Fruit fly (Drosophila melanogaster) whole organism, embryonic: ENCODE measurements around the gene GstD5.
A peak's percentile ranks its signal among the peaks of the same experiment; 100 is the strongest.

Source experiments
- CG10979 ChIP-seq: fragments of 200-800 bp; sonication (Bioruptor generic); optimal IDR thresholded peaks from 2 replicates; lab custom pipeline; 2018; ENCODE audit warnings: missing biosample characterization, mild to moderate bottlenecking, missing genetic modification characterization, moderate library complexity
- CG11093 ChIP-seq: fragments of 200-800 bp; sonication (Bioruptor generic); IDR thresholded peaks from 3 replicates; pipeline ENCODE4 v1.3.6; 2022; ENCODE audit warnings: missing biosample characterization, missing genetic modification characterization
- CG11398 ChIP-seq: fragments of 200-800 bp; sonication (Bioruptor generic); optimal IDR thresholded peaks from 2 replicates; lab custom pipeline; 2016; ENCODE audit warnings: missing biosample characterization, missing genetic modification characterization
- CG13287 ChIP-seq: fragments of 200-800 bp; sonication (Bioruptor generic); IDR thresholded peaks from 2 replicates; pipeline ENCODE4 v1.3.6; 2022; ENCODE audit warnings: missing biosample characterization, missing genetic modification characterization; ENCODE audit not compliant: partially characterized antibody
- CG13296 ChIP-seq: fragments of 200-800 bp; sonication (Bioruptor generic); optimal IDR thresholded peaks from 3 replicates; lab custom pipeline; 2018; ENCODE audit warnings: missing biosample characterization, mild to moderate bottlenecking, missing genetic modification characterization
- CG15514 ChIP-seq: fragments of 200-800 bp; sonication (Bioruptor generic); optimal IDR thresholded peaks from 3 replicates; lab custom pipeline; 2017; ENCODE audit warnings: missing biosample characterization, missing genetic modification characterization, mild to moderate bottlenecking, moderate library complexity, missing genetic modification reagents
- CG18011 ChIP-seq: fragments of 200-800 bp; sonication (Bioruptor generic); optimal IDR thresholded peaks from 2 replicates; lab custom pipeline; 2017; ENCODE audit warnings: missing biosample characterization, missing genetic modification characterization, mild to moderate bottlenecking, moderate library complexity, missing genotype
- CG32767 ChIP-seq: fragments of 200-800 bp; sonication (Bioruptor generic); IDR thresholded peaks from 2 replicates; pipeline ENCODE4 v1.3.6; 2022; ENCODE audit warnings: missing biosample characterization, missing genetic modification characterization
- CG34376 ChIP-seq: fragments of 200-800 bp; sonication (Bioruptor generic); optimal IDR thresholded peaks from 2 replicates; lab custom pipeline; 2018; ENCODE audit warnings: missing biosample characterization, mild to moderate bottlenecking, missing genetic modification characterization
- CG42726 ChIP-seq: fragments of 200-800 bp; sonication (Bioruptor generic); IDR thresholded peaks from 2 replicates; pipeline ENCODE4 v1.3.6; 2022; ENCODE audit warnings: missing biosample characterization, missing genetic modification characterization; ENCODE audit not compliant: partially characterized antibody
- CG43689 ChIP-seq: fragments of 200-800 bp; sonication (Bioruptor generic); IDR thresholded peaks from 2 replicates; pipeline ENCODE4 v1.3.6; 2022; ENCODE audit warnings: missing biosample characterization, missing genetic modification characterization
- CG6791 ChIP-seq: fragments of 200-800 bp; sonication (Bioruptor generic); IDR thresholded peaks from 3 replicates; pipeline ENCODE4 v1.3.6; 2022; ENCODE audit warnings: missing biosample characterization, missing genetic modification characterization; ENCODE audit not compliant: partially characterized antibody
- CG8281 ChIP-seq: fragments of 200-800 bp; sonication (Bioruptor generic); optimal IDR thresholded peaks from 2 replicates; lab custom pipeline; 2018; ENCODE audit warnings: missing biosample characterization, mild to moderate bottlenecking, missing genetic modification characterization, moderate library complexity
- CG8944 ChIP-seq: fragments of 200-800 bp; sonication (Bioruptor generic); optimal IDR thresholded peaks from 3 replicates; lab custom pipeline; 2016; ENCODE audit warnings: missing biosample characterization, missing genetic modification characterization
- Dbx ChIP-seq: fragments of 200-800 bp; sonication (Bioruptor generic); IDR thresholded peaks from 3 replicates; pipeline ENCODE4 v1.3.6; 2022; ENCODE audit warnings: missing biosample characterization, missing genetic modification characterization
- Dp ChIP-seq: fragments of 200-800 bp; sonication (Bioruptor generic); optimal IDR thresholded peaks from 2 replicates; lab custom pipeline; 2018; ENCODE audit warnings: missing biosample characterization, mild to moderate bottlenecking, missing genetic modification characterization, moderate library complexity
- Dref ChIP-seq: fragments of 200-800 bp; sonication (Bioruptor generic); IDR thresholded peaks from 2 replicates; pipeline ENCODE4 v1.3.6; 2022; ENCODE audit warnings: missing biosample characterization, missing genetic modification characterization
- Ets65A ChIP-seq: fragments of 200-800 bp; sonication (Bioruptor generic); peaks from one replicate; lab custom pipeline; 2016; ENCODE audit warnings: missing biosample characterization, missing genetic modification characterization
- Fer1 ChIP-seq: fragments of 200-800 bp; sonication (Bioruptor generic); optimal IDR thresholded peaks from 2 replicates; lab custom pipeline; 2017; ENCODE audit warnings: missing biosample characterization, mild to moderate bottlenecking, missing genetic modification characterization
- H15 ChIP-seq: fragments of 200-800 bp; sonication (Bioruptor generic); IDR thresholded peaks from 3 replicates; pipeline ENCODE4 v1.3.6; 2022; ENCODE audit warnings: missing biosample characterization, missing genetic modification characterization
- HmgD ChIP-seq: fragments of 200-800 bp; sonication (Bioruptor generic); optimal IDR thresholded peaks from 3 replicates; lab custom pipeline; 2016; ENCODE audit warnings: missing biosample characterization, missing genetic modification characterization
- Jarid2 ChIP-seq: fragments of 200-800 bp; sonication (Bioruptor generic); optimal IDR thresholded peaks from 3 replicates; lab custom pipeline; 2017; ENCODE audit warnings: mild to moderate bottlenecking, missing biosample characterization, missing genetic modification reagents, missing genetic modification characterization
- MTF-1 ChIP-seq: fragments of 200-800 bp; sonication (Bioruptor generic); optimal IDR thresholded peaks from 2 replicates; lab custom pipeline; 2018; ENCODE audit warnings: missing biosample characterization, mild to moderate bottlenecking, missing genetic modification characterization, borderline replicate concordance
- Pdp1 ChIP-seq, 2 experiments: fragments of 200-800 bp; sonication (Bioruptor generic); optimal IDR thresholded peaks; 3 replicates each; lab custom pipeline; 2016; ENCODE audit warnings: missing biosample characterization in 2 of 2, missing genetic modification characterization in 2 of 2, mild to moderate bottlenecking in 1 of 2, moderate library complexity in 1 of 2
- Sin3A ChIP-seq: fragments of >200 bp; optimal IDR thresholded peaks from 2 replicates; lab custom pipeline; 2018
- amos ChIP-seq: fragments of 200-800 bp; sonication (Bioruptor generic); IDR thresholded peaks from 2 replicates; pipeline ENCODE4 v1.3.6; 2022; ENCODE audit warnings: missing biosample characterization, missing genetic modification characterization; ENCODE audit not compliant: partially characterized antibody
- bbx ChIP-seq: fragments of 200-800 bp; sonication (Bioruptor generic); IDR thresholded peaks from 2 replicates; pipeline ENCODE4 v1.3.6; 2022; ENCODE audit warnings: missing biosample characterization, missing genetic modification characterization; ENCODE audit not compliant: partially characterized antibody
- bigmax ChIP-seq: fragments of 200-800 bp; sonication (Bioruptor generic); optimal IDR thresholded peaks from 2 replicates; lab custom pipeline; 2018; ENCODE audit warnings: missing biosample characterization, mild to moderate bottlenecking, missing genetic modification characterization
- chinmo ChIP-seq: fragments of 200-800 bp; sonication (Bioruptor generic); IDR thresholded peaks from 4 replicates; pipeline ENCODE4 v1.3.6; 2022; ENCODE audit warnings: missing biosample characterization, missing genetic modification characterization; ENCODE audit not compliant: partially characterized antibody
- corto ChIP-seq: fragments of 200-800 bp; sonication (Bioruptor generic); optimal IDR thresholded peaks from 2 replicates; lab custom pipeline; 2016; ENCODE audit warnings: missing biosample characterization, mild to moderate bottlenecking, missing genetic modification characterization, moderate library complexity
- dpn ChIP-seq, 2 experiments: fragments of 200-800 bp; sonication (Bioruptor generic); optimal IDR thresholded peaks; 3 replicates each; lab custom pipeline; 2016; ENCODE audit warnings: missing biosample characterization in 2 of 2, missing genetic modification characterization in 2 of 2
- dysf ChIP-seq: fragments of 200-800 bp; sonication (Bioruptor generic); IDR thresholded peaks from 3 replicates; pipeline ENCODE4 v1.3.6; 2022; ENCODE audit warnings: missing biosample characterization, missing genetic modification characterization
- exex ChIP-seq: fragments of 200-800 bp; sonication (Bioruptor generic); optimal IDR thresholded peaks from 4 replicates; lab custom pipeline; 2018; ENCODE audit warnings: missing biosample characterization, mild to moderate bottlenecking, missing genetic modification characterization, moderate library complexity
- fd3F ChIP-seq: fragments of 200-800 bp; sonication (Bioruptor generic); optimal IDR thresholded peaks from 2 replicates; lab custom pipeline; 2018; ENCODE audit warnings: missing biosample characterization, mild to moderate bottlenecking, missing genetic modification characterization, moderate library complexity
- ftz-f1 ChIP-seq: fragments of 200-800 bp; sonication (Bioruptor generic); optimal IDR thresholded peaks from 2 replicates; lab custom pipeline; 2016; ENCODE audit warnings: missing biosample characterization, missing genetic modification characterization
- gro ChIP-seq: fragments of 200-800 bp; sonication (Bioruptor generic); optimal IDR thresholded peaks from 2 replicates; lab custom pipeline; 2016; ENCODE audit warnings: missing biosample characterization, missing genetic modification characterization
- lilli ChIP-seq: fragments of 200-800 bp; sonication (Bioruptor generic); optimal IDR thresholded peaks from 3 replicates; lab custom pipeline; 2016; ENCODE audit warnings: missing biosample characterization, missing genetic modification characterization
- lov ChIP-seq, 2 experiments: fragments of 200-800 bp in 1 of 2; fragments of >200 bp in 1 of 2; sonication (Bioruptor generic) in 1 of 2; IDR thresholded peaks in 1 of 2; optimal IDR thresholded peaks in 1 of 2; 2 replicates in 1 of 2; 3 replicates in 1 of 2; pipeline versions ENCODE4 v1.3.6 to Lab custom; 2017 to 2022; ENCODE audit warnings: missing biosample characterization in 1 of 2, missing genetic modification characterization in 1 of 2
- mirr ChIP-seq: fragments of 200-800 bp; sonication (Bioruptor generic); optimal IDR thresholded peaks from 3 replicates; lab custom pipeline; 2018; ENCODE audit warnings: missing biosample characterization, mild to moderate bottlenecking, missing genetic modification characterization
- nom ChIP-seq: fragments of 200-800 bp; sonication (Bioruptor generic); optimal IDR thresholded peaks from 2 replicates; lab custom pipeline; 2017; ENCODE audit warnings: missing biosample characterization, missing genetic modification characterization, mild to moderate bottlenecking, moderate library complexity, missing genetic modification reagents
- pfk ChIP-seq: fragments of 200-800 bp; sonication (Bioruptor generic); optimal IDR thresholded peaks from 2 replicates; lab custom pipeline; 2018; ENCODE audit warnings: missing biosample characterization, mild to moderate bottlenecking, missing genetic modification characterization, moderate library complexity
- rib ChIP-seq: fragments of 200-800 bp; sonication (Bioruptor generic); IDR thresholded peaks from 2 replicates; pipeline ENCODE4 v1.3.6; 2022; ENCODE audit warnings: missing biosample characterization, missing genetic modification characterization
- sens ChIP-seq: fragments of 200-800 bp; sonication (Bioruptor generic); peaks from one replicate; lab custom pipeline; 2016; ENCODE audit warnings: missing biosample characterization, missing genetic modification characterization
- sug ChIP-seq: fragments of 200-800 bp; optimal IDR thresholded peaks from 2 replicates; lab custom pipeline; 2019; ENCODE audit warnings: missing biosample characterization, mild to moderate bottlenecking, missing genetic modification characterization, moderate library complexity
- tin ChIP-seq: fragments of 200-800 bp; sonication (Bioruptor generic); optimal IDR thresholded peaks from 3 replicates; lab custom pipeline; 2016; ENCODE audit warnings: missing biosample characterization, missing genetic modification characterization
- vvl ChIP-seq: fragments of 200-800 bp; sonication (Bioruptor generic); IDR thresholded peaks from 2 replicates; pipeline ENCODE4 v1.3.6; 2022; ENCODE audit warnings: missing biosample characterization, missing genetic modification characterization
- yki ChIP-seq: fragments of >200 bp; optimal IDR thresholded peaks from 3 replicates; lab custom pipeline; 2018
- zen ChIP-seq: fragments of 200-800 bp; sonication (Bioruptor generic); optimal IDR thresholded peaks from 3 replicates; lab custom pipeline; 2018; ENCODE audit warnings: missing biosample characterization, mild to moderate bottlenecking, missing genetic modification characterization, moderate library complexity

The GstD5 gene

dm6 chr3R:12398620-12399247, 23.2 kb downstream of the GstD5 start, which contains the start of gene Cyp9f3 (continued):
- TF ChIP-seq Pdp1 (GFP tag; optimal IDR thresholded peaks at IDR 0.05; lab: Kevin White, UChicago) (peak in 1 of 2 experiments; percentile 17), CG15514 (GFP tag; lab: Kevin White, UChicago) (peak; percentile 3), lilli (GFP tag; lab: Kevin White, UChicago) (no peak), exex (tag; lab: Kevin White, UChicago) (peak; percentile 53), dysf (0 out of 3 replicates have a peak, but pooled peaks have one; percentile 22), bbx (0 out of 2 replicates have a peak, but pooled peaks have one; percentile 9), chinmo (GFP tag; lab: Robert Waterston, UW) (0 out of 4 replicates have a peak, but pooled peaks have one; percentile 43), CG42726 (GFP tag; lab: Robert Waterston, UW) (peak; percentile 46; the same call in 1 of the 2 replicates), CG8281 (tag; lab: Kevin White, UChicago) (peak; percentile 8), Jarid2 (GFP tag; lab: Kevin White, UChicago) (peak; percentile 54), mirr (GFP tag; lab: Kevin White, UChicago) (peak; percentile 69), Dp (GFP tag; lab: Kevin White, UChicago) (no peak), MTF-1 (GFP tag; lab: Kevin White, UChicago) (peak; percentile 22), CG18011 (peak; percentile 9), Ets65A (GFP tag; lab: Kevin White, UChicago) (peak; percentile 50), nom (GFP tag; lab: Kevin White, UChicago) (no peak), tin (no peak), CG11093 (GFP tag; lab: Robert Waterston, UW) (no peak), CG34376 (GFP tag; lab: Kevin White, UChicago) (peak; percentile 96), sens (GFP tag; lab: Kevin White, UChicago) (peak; percentile 1), CG13287 (GFP tag; lab: Robert Waterston, UW) (peak; percentile 25; the same call in 1 of the 2 replicates), Dref (GFP tag; lab: Robert Waterston, UW) (0 out of 2 replicates have a peak, but pooled peaks have one; percentile 10), CG32767 (GFP tag; lab: Robert Waterston, UW) (0 out of 2 replicates have a peak, but pooled peaks have one; percentile 9), ftz-f1 (GFP tag; lab: Kevin White, UChicago) (peak; percentile 75), Dbx (no peak), HmgD (GFP tag; lab: Kevin White, UChicago) (no peak), gro (GFP tag; lab: Kevin White, UChicago) (peak; percentile 14), amos (GFP tag; lab: Robert Waterston, UW) (peak; percentile 33; the same call in 1 of the 2 replicates), sug (peak; percentile 2)

dm6 chr3R:12401672-12402296, 26.3 kb downstream of the GstD5 start, which contains the start of gene DNAlig3:
DNAlig3 (minus strand) TSS chr3R:12401839.
- TF ChIP-seq CG11398 (GFP tag; lab: Kevin White, UChicago) (no peak), dpn (GFP tag; optimal IDR thresholded peaks at IDR 0.05; lab: Kevin White, UChicago) (no peak), zen (tag; lab: Kevin White, UChicago) (peak; percentile 17), CG43689 (GFP tag; lab: Robert Waterston, UW) (no peak), yki (lab: Kevin White, UChicago) (no peak), lov (optimal IDR thresholded peaks at IDR 0.05; lab: Kevin White, UChicago) (no peak), lov (GFP tag; IDR thresholded peaks at IDR 0.05; lab: Robert Waterston, UW) (no peak), CG13296 (GFP tag; lab: Kevin White, UChicago) (no peak), fd3F (no peak), H15 (GFP tag; lab: Robert Waterston, UW) (no peak), CG8944 (GFP tag; lab: Kevin White, UChicago) (no peak), CG10979 (no peak), Fer1 (GFP tag; lab: Kevin White, UChicago) (peak; percentile 21), pfk (GFP tag; lab: Kevin White, UChicago) (no peak), CG6791 (GFP tag; lab: Robert Waterston, UW) (no peak), corto (GFP tag; lab: Kevin White, UChicago) (no peak), rib (GFP tag; lab: Robert Waterston, UW) (no peak), vvl (GFP tag; lab: Robert Waterston, UW) (no peak), bigmax (GFP tag; lab: Kevin White, UChicago) (peak; percentile 8), Sin3A (lab: Kevin White, UChicago) (no peak)
